Fruit fly (Drosophila melanogaster): Measurements from ENCODE around the gene CG14073.

CG14073 gene

DNA sequence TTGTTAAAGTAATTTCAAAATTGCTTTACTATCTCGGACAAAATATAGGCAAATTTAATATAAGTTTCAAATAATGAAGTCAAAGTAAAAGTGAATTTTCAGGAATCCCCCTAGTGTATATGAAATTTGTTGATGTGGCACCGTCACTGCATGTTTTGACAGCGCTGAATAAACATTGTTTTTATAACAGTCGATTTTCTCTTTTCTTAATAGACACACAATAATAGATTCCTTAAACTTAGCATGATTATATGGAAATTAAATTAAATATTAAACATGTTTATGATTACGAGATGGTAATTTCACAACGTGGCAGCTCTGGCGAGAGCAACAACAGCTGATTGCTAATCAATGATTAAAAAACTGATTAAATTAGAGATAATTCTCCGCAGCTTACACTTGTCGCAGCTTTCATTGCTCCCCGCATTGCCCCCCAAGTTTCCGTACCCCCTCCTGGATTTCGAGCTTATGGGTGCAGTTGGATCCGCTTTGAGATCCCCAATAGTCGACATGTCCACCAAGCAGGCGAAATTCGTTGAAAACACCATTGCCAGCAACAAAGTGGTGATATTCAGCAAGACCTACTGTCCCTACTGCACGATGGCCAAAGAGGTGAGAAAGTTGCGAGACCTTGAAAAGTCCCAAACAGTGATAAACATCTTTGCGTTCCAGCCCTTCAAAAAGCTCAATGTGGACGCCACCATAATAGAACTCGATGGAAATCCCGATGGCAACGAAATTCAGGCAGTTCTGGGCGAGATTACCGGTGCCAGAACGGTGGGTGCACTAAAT is 48.8 kb upstream of the CG14073 start, which contains the start of gene Grx1 (continued):
- TF ChIP-seq pum (GFP tag; optimal IDR thresholded peaks at IDR 0.05) (peak; percentile 7), CG17802 (tag; optimal IDR thresholded peaks at IDR 0.05) (peak; percentile 81), zfh2 (GFP tag; optimal IDR thresholded peaks at IDR 0.05) (peak; percentile 23), CG11398 (GFP tag; optimal IDR thresholded peaks at IDR 0.05) (no peak), CG9215 (GFP tag; IDR thresholded peaks at IDR 0.05) (no peak), bsh (GFP tag; optimal IDR thresholded peaks at IDR 0.05) (peak in 1 of 2 experiments; percentile 57), fru (optimal IDR thresholded peaks at IDR 0.05) (no peak), BtbVII (GFP tag; optimal IDR thresholded peaks at IDR 0.05) (peak; percentile 67), pros (GFP tag; optimal IDR thresholded peaks at IDR 0.05) (no peak), cad (GFP tag; optimal IDR thresholded peaks at IDR 0.05) (no peak), NFAT (GFP tag; IDR thresholded peaks at IDR 0.05) (peak; percentile 42; the same call in 1 of the 2 replicates), CG16815 (GFP tag; optimal IDR thresholded peaks at IDR 0.05) (no peak), HmgD (GFP tag; optimal IDR thresholded peaks at IDR 0.05) (no peak), tna (GFP tag; IDR thresholded peaks at IDR 0.05; ENCODE audit: partially characterized antibody) (no peak), tap (tag; optimal IDR thresholded peaks at IDR 0.05) (peak; percentile 61), ATbp (GFP tag; optimal IDR thresholded peaks at IDR 0.05) (peak; percentile 8), Hey (tag; optimal IDR thresholded peaks at IDR 0.05) (no peak), CG11696 (GFP tag; IDR thresholded peaks at IDR 0.05) (no peak), CG3847 (GFP tag; IDR thresholded peaks at IDR 0.05) (peak; percentile 48), tio (GFP tag; optimal IDR thresholded peaks at IDR 0.05) (peak; percentile 15), Hand (GFP tag; optimal IDR thresholded peaks at IDR 0.05) (no peak), fd3F (GFP tag; optimal IDR thresholded peaks at IDR 0.05) (peak; percentile 58), CG34376 (GFP tag; optimal IDR thresholded peaks at IDR 0.05) (peak; percentile 58), PHDP (tag; optimal IDR thresholded peaks at IDR 0.05) (peak; percentile 76), ttk (GFP tag; IDR thresholded peaks at IDR 0.05) (no peak), disco-r (GFP tag; optimal IDR thresholded peaks at IDR 0.05) (no peak), NC2α (GFP tag; optimal IDR thresholded peaks at IDR 0.05) (no peak), Atf3 (GFP tag; optimal IDR thresholded peaks at IDR 0.05) (peak; percentile 8), vfl (GFP tag; optimal IDR thresholded peaks at IDR 0.05) (no peak), pan (optimal IDR thresholded peaks at IDR 0.05) (no peak), pan (GFP tag; optimal IDR thresholded peaks at IDR 0.05 in 1 of 2, IDR thresholded peaks at IDR 0.05 in 1 of 2) (no peak), zfh1 (GFP tag; IDR thresholded peaks at IDR 0.05) (peak; percentile 59; the same call in 1 of the 3 replicates), eve (GFP tag; optimal IDR thresholded peaks at IDR 0.05) (no peak), HLHmδ (GFP tag; optimal IDR thresholded peaks at IDR 0.05) (no peak), CG11723 (GFP tag; optimal IDR thresholded peaks at IDR 0.05) (no peak), zen2 (GFP tag; IDR thresholded peaks at IDR 0.05; ENCODE audit: partially characterized antibody) (no peak), so (GFP tag; IDR thresholded peaks at IDR 0.05) (no peak), sisA (GFP tag; IDR thresholded peaks at IDR 0.05) (no peak; the same call in 1 of the 2 replicates), YL-1 (GFP tag; optimal IDR thresholded peaks at IDR 0.05) (peak; percentile 28), stc (GFP tag; IDR thresholded peaks at IDR 0.05) (no peak; the same call in 1 of the 2 replicates), zf30C (GFP tag; optimal IDR thresholded peaks at IDR 0.05) (no peak), CG9817 (tag; optimal IDR thresholded peaks at IDR 0.05) (peak; percentile 48), fd64A (GFP tag; optimal IDR thresholded peaks at IDR 0.05) (peak; percentile 7), mam (GFP tag; optimal IDR thresholded peaks at IDR 0.05) (peak; percentile 52), hb (GFP tag; IDR thresholded peaks at IDR 0.05; ENCODE audit: partially characterized antibody) (no peak), CG2199 (GFP tag; IDR thresholded peaks at IDR 0.05) (no peak), dan (GFP tag; IDR thresholded peaks at IDR 0.05) (no peak), Sry-β (GFP tag; optimal IDR thresholded peaks at IDR 0.05) (no peak), CG30431 (GFP tag; optimal IDR thresholded peaks at IDR 0.05) (no peak), CG17912 (GFP tag; optimal IDR thresholded peaks at IDR 0.05) (no peak)

Measured in whole organism, embryonic.